Worm (Caenorhabditis elegans) whole organism, L4 larva: ENCODE data around the gene T05H4.4.

Experiments
- F26F4.8 ChIP-seq: fragments of 200-800 bp; sonication (Bioruptor generic); conservative IDR thresholded peaks from 2 replicates; pipeline ENCODE4 v1.3.6; 2022; ENCODE audit warnings: missing genetic modification characterization, missing compliant biosample characterization
- R02D3.7 ChIP-seq: fragments of 150-350 bp; sonication (generic microtip); optimal IDR thresholded peaks from 3 replicates; lab custom pipeline; 2014; ENCODE audit warnings: missing biosample characterization, missing genetic modification characterization
- T26A8.4 ChIP-seq: fragments of 200-800 bp; sonication (Bioruptor generic); IDR thresholded peaks from 2 replicates; pipeline ENCODE4 v1.3.6; 2022; ENCODE audit warnings: missing genetic modification characterization, missing compliant biosample characterization
- aha-1 ChIP-seq: fragments of 150-350 bp; peaks from one replicate; lab custom pipeline; 2014; ENCODE audit warnings: missing biosample characterization, missing genetic modification characterization
- aly-2 ChIP-seq: sonication (generic microtip); optimal IDR thresholded peaks from 2 replicates; lab custom pipeline; 2018; ENCODE audit warnings: missing biosample characterization, missing genetic modification characterization
- attf-4 ChIP-seq: sonication (generic microtip); optimal IDR thresholded peaks from 3 replicates; lab custom pipeline; 2017; ENCODE audit warnings: missing biosample characterization, missing genetic modification characterization
- ceh-62 ChIP-seq: sonication (generic microtip); optimal IDR thresholded peaks from 2 replicates; lab custom pipeline; 2017; ENCODE audit warnings: missing biosample characterization, missing genetic modification characterization
- ces-1 ChIP-seq: fragments of 150-350 bp; sonication (generic microtip); optimal IDR thresholded peaks from 4 replicates; lab custom pipeline; 2014; ENCODE audit warnings: missing biosample characterization, missing genetic modification reagents, missing genetic modification characterization
- daf-16 ChIP-seq, 3 experiments: sonication (generic microtip); optimal IDR thresholded peaks; 2 replicates each; lab custom pipeline; 2016 to 2017; ENCODE audit warnings: missing genetic modification characterization in 3 of 3, missing genetic modification reagents in 3 of 3, mild to moderate bottlenecking in 2 of 3, missing compliant biosample characterization in 2 of 3, missing biosample characterization in 1 of 3, moderate library complexity in 1 of 3
- daf-19 ChIP-seq: fragments of 200-800 bp; sonication (Bioruptor generic); conservative IDR thresholded peaks from 2 replicates; pipeline ENCODE4 v1.3.6; 2022; ENCODE audit warnings: missing genetic modification characterization, missing compliant biosample characterization
- daf-8 ChIP-seq: fragments of 200-800 bp; sonication (Bioruptor generic); IDR thresholded peaks from 2 replicates; pipeline ENCODE4 v1.3.6; 2022; ENCODE audit warnings: missing genetic modification characterization, missing compliant biosample characterization
- dmd-6 ChIP-seq: fragments of 200-800 bp; sonication (Bioruptor generic); IDR thresholded peaks from 2 replicates; pipeline ENCODE4 v1.3.6; 2022; ENCODE audit warnings: missing genetic modification reagents, missing genetic modification characterization, missing compliant biosample characterization
- dve-1 ChIP-seq: sonication (generic microtip); optimal IDR thresholded peaks from 2 replicates; lab custom pipeline; 2017; ENCODE audit warnings: antibody characterized with exemption, mild to moderate bottlenecking, missing genetic modification characterization, missing compliant biosample characterization; ENCODE audit not compliant: insufficient read depth
- egl-43 ChIP-seq: fragments of 200-800 bp; sonication (Bioruptor generic); IDR thresholded peaks from 2 replicates; pipeline ENCODE4 v1.3.6; 2022; ENCODE audit warnings: missing genetic modification reagents, missing genetic modification characterization, missing compliant biosample characterization
- gei-8 ChIP-seq: fragments of 200-800 bp; sonication (Bioruptor generic); optimal IDR thresholded peaks from 2 replicates; lab custom pipeline; 2018; ENCODE audit warnings: mild to moderate bottlenecking, missing genetic modification characterization, missing compliant biosample characterization
- hif-1 ChIP-seq, 2 experiments: sonication (generic microtip); optimal IDR thresholded peaks; 2 replicates each; lab custom pipeline; 2016 to 2017; ENCODE audit warnings: missing compliant biosample characterization in 2 of 2, missing genetic modification characterization in 2 of 2, missing genetic modification reagents in 2 of 2, missing genotype in 2 of 2, mild to moderate bottlenecking in 1 of 2
- hlh-11 ChIP-seq: fragments of 200-800 bp; sonication (Bioruptor generic); optimal IDR thresholded peaks from 2 replicates; lab custom pipeline; 2018; ENCODE audit warnings: mild to moderate bottlenecking, missing genetic modification characterization, missing compliant biosample characterization
- hlh-30 ChIP-seq: sonication (generic microtip); optimal IDR thresholded peaks from 2 replicates; lab custom pipeline; 2017; ENCODE audit warnings: antibody characterized with exemption, mild to moderate bottlenecking, missing genetic modification characterization, missing compliant biosample characterization; ENCODE audit not compliant: insufficient read depth
- jun-1 ChIP-seq: fragments of 150-350 bp; optimal IDR thresholded peaks from 2 replicates; lab custom pipeline; 2014; ENCODE audit warnings: missing biosample characterization, missing genetic modification reagents, missing genetic modification characterization
- lin-1 ChIP-seq: fragments of 200-800 bp; sonication (Bioruptor generic); IDR thresholded peaks from 2 replicates; pipeline ENCODE4 v1.3.6; 2022; ENCODE audit warnings: missing genetic modification reagents, missing genetic modification characterization, missing compliant biosample characterization
- lin-39 ChIP-seq: fragments of 150-350 bp; optimal IDR thresholded peaks from 2 replicates; lab custom pipeline; 2014; ENCODE audit warnings: missing biosample characterization, missing genetic modification reagents, missing genetic modification characterization
- madf-9 ChIP-seq: fragments of 200-800 bp; sonication (Bioruptor generic); conservative IDR thresholded peaks from 2 replicates; pipeline ENCODE4 v1.3.6; 2022; ENCODE audit warnings: missing genetic modification reagents, missing genetic modification characterization, missing compliant biosample characterization
- mdl-1 ChIP-seq, 2 experiments: fragments of 150-350 bp in 1 of 2; sonication (generic microtip) in 1 of 2; optimal IDR thresholded peaks; 2 replicates each; lab custom pipeline; 2014 to 2017; ENCODE audit warnings: missing biosample characterization in 2 of 2, missing genetic modification characterization in 2 of 2
- mep-1 ChIP-seq: fragments of 150-350 bp; sonication (generic microtip); optimal IDR thresholded peaks from 3 replicates; lab custom pipeline; 2014; ENCODE audit warnings: missing biosample characterization, missing genetic modification characterization
- nhr-11 ChIP-seq: fragments of 150-350 bp; optimal IDR thresholded peaks from 2 replicates; lab custom pipeline; 2014; ENCODE audit warnings: missing biosample characterization, missing genetic modification characterization
- nhr-111 ChIP-seq: fragments of 200-800 bp; sonication (Bioruptor generic); optimal IDR thresholded peaks from 2 replicates; lab custom pipeline; 2018; ENCODE audit warnings: mild to moderate bottlenecking, missing genetic modification characterization, missing compliant biosample characterization
- nhr-237 ChIP-seq: sonication (generic microtip); optimal IDR thresholded peaks from 2 replicates; lab custom pipeline; 2017; ENCODE audit warnings: missing biosample characterization, missing genetic modification characterization
- nhr-28 ChIP-seq: fragments of 150-350 bp; optimal IDR thresholded peaks from 2 replicates; lab custom pipeline; 2014; ENCODE audit warnings: missing biosample characterization, missing genetic modification characterization
- nhr-41 ChIP-seq: fragments of 200-800 bp; sonication (Bioruptor generic); IDR thresholded peaks from 2 replicates; pipeline ENCODE4 v1.3.6; 2022; ENCODE audit warnings: missing genetic modification reagents, missing genetic modification characterization, missing compliant biosample characterization
- nhr-42 ChIP-seq: fragments of 200-800 bp; sonication (Bioruptor generic); IDR thresholded peaks from 2 replicates; pipeline ENCODE4 v1.3.6; 2022; ENCODE audit warnings: missing genetic modification characterization, missing compliant biosample characterization
- nhr-6 ChIP-seq: fragments of 150-350 bp; optimal IDR thresholded peaks from 2 replicates; lab custom pipeline; 2014; ENCODE audit warnings: missing biosample characterization, missing genetic modification characterization
- nhr-77 ChIP-seq: fragments of 150-350 bp; optimal IDR thresholded peaks from 2 replicates; lab custom pipeline; 2014; ENCODE audit warnings: missing biosample characterization, missing genetic modification characterization
- pha-4 ChIP-seq, 2 experiments: fragments of 150-350 bp in 1 of 2; fragments of 200-800 bp in 1 of 2; sonication (Bioruptor generic) in 1 of 2; IDR thresholded peaks in 1 of 2; optimal IDR thresholded peaks in 1 of 2; 2 replicates each; pipeline versions ENCODE4 v1.3.6 to Lab custom; 2014 to 2022; ENCODE audit warnings: missing genetic modification characterization in 2 of 2, missing genetic modification reagents in 2 of 2, missing biosample characterization in 1 of 2, missing compliant biosample characterization in 1 of 2
- pqm-1 ChIP-seq: sonication (generic microtip); optimal IDR thresholded peaks from 2 replicates; lab custom pipeline; 2017; ENCODE audit warnings: missing biosample characterization, missing genetic modification characterization
- saeg-2 ChIP-seq: fragments of 200-800 bp; sonication (Bioruptor generic); IDR thresholded peaks from 2 replicates; pipeline ENCODE4 v1.3.6; 2022; ENCODE audit warnings: missing genetic modification reagents, missing genetic modification characterization, missing compliant biosample characterization
- skn-1 ChIP-seq: fragments of 150-350 bp; optimal IDR thresholded peaks from 2 replicates; lab custom pipeline; 2014; ENCODE audit warnings: missing biosample characterization, missing genetic modification characterization
- snpc-1.2 ChIP-seq: fragments of 200-800 bp; sonication (Bioruptor generic); IDR thresholded peaks from 2 replicates; pipeline ENCODE4 v1.3.6; 2022; ENCODE audit warnings: missing genetic modification reagents, missing genetic modification characterization, missing compliant biosample characterization
- snpc-4 ChIP-seq: fragments of 150-350 bp; optimal IDR thresholded peaks from 2 replicates; lab custom pipeline; 2014; ENCODE audit warnings: missing biosample characterization, missing genetic modification characterization
- spr-1 ChIP-seq: sonication (generic microtip); optimal IDR thresholded peaks from 2 replicates; lab custom pipeline; 2016; ENCODE audit warnings: mild to moderate bottlenecking, missing genetic modification characterization, missing compliant biosample characterization
- tag-97 ChIP-seq: fragments of 200-800 bp; sonication (Bioruptor generic); IDR thresholded peaks from 2 replicates; pipeline ENCODE4 v1.3.6; 2022; ENCODE audit warnings: missing genetic modification characterization, missing compliant biosample characterization
- tra-1 ChIP-seq: fragments of 200-800 bp; sonication (Bioruptor generic); IDR thresholded peaks from 2 replicates; pipeline ENCODE4 v1.3.6; 2022; ENCODE audit warnings: missing genetic modification reagents, missing genetic modification characterization, missing compliant biosample characterization
- unc-130 ChIP-seq: sonication (generic microtip); optimal IDR thresholded peaks from 2 replicates; lab custom pipeline; 2016; ENCODE audit warnings: missing genetic modification reagents, missing genetic modification characterization, missing compliant biosample characterization
- unc-39 ChIP-seq: sonication (generic microtip); optimal IDR thresholded peaks from 2 replicates; lab custom pipeline; 2017; ENCODE audit warnings: missing biosample characterization, missing genetic modification characterization
- unc-62 ChIP-seq, 3 experiments: fragments of 150-350 bp in 1 of 3; sonication (generic microtip); optimal IDR thresholded peaks in 2 of 3; peaks in 1 of 3; 1 replicate in 1 of 3; 2 replicates in 2 of 3; lab custom pipeline; 2014 to 2017; ENCODE audit warnings: missing biosample characterization in 3 of 3, missing genetic modification characterization in 3 of 3, missing genetic modification reagents in 3 of 3, missing genotype in 1 of 3
- zip-2 ChIP-seq: fragments of 150-350 bp; optimal IDR thresholded peaks from 2 replicates; lab custom pipeline; 2014; ENCODE audit warnings: missing biosample characterization, missing genetic modification characterization
- ztf-11 ChIP-seq: fragments of 150-350 bp; optimal IDR thresholded peaks from 2 replicates; lab custom pipeline; 2014; ENCODE audit warnings: missing biosample characterization, missing genetic modification characterization
- ztf-7 ChIP-seq: fragments of 150-350 bp; optimal IDR thresholded peaks from 2 replicates; lab custom pipeline; 2014; ENCODE audit warnings: missing biosample characterization, missing genetic modification characterization

T05H4.4 gene

DNA sequence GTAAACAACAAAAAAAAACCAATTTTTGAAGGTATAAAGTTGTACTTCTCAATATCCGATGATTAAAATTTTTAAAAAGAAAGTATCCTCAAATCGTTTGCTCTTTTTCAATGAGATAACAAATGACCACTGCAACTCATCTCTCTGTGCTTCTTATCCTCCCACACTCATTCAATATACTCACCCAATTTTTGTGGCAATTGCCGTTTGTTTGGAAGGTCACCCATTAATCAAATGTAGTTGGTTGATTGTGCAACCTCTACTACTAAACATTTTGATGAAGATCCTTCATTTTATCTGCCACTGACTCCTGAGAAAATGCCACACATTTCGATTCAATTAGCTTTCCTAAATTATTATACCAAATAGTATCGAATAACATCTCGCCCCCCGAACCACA is 29.0 kb downstream of the T05H4.4 start:
- no peak for TF ChIP-seq nhr-42 (GFP tag; lab: Robert Waterston, UW)

DNA sequence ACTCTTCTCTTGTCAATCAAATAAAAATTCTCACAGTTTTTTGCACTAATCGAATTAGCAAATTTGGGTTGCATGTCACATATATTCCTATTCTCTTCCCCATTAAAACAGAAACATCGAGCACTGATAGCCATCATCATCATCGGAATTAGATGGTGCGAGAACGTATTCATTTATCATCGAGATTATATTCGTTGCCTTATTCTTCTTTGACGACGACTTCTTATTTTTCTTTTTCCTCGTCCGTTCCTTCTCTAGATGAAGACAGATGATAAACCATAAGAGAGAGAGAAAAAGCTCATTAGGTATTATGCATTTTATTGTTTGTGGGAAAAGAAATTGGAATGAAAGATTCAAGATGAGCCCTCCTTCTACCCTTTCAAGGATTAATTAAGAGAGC is 32.5 kb downstream of the T05H4.4 start:
- TF ChIP-seq skn-1 (tag; lab: Kevin White, UChicago) (no peak), unc-62 (GFP tag; optimal IDR thresholded peaks at IDR 0.05 in 1 of 2; lab: Kevin White, UChicago) (peak in 1 of 2 experiments; percentile 4), unc-62 (tag; optimal IDR thresholded peaks at IDR 0.05; lab: Kevin White, UChicago) (no peak), ceh-62 (tag; lab: Kevin White, UChicago) (no peak), nhr-77 (tag; lab: Kevin White, UChicago) (no peak), nhr-28 (no peak)

ce11 chrV:6476026-6476425 is 37.3 kb downstream of the T05H4.4 start:
- no peak for TF ChIP-seq aha-1 (tag; lab: Kevin White, UChicago)
- no peak for TF ChIP-seq jun-1
- no peak for TF ChIP-seq daf-16 (GFP tag; optimal IDR thresholded peaks at IDR 0.05; lab: Kevin White, UChicago)
- TF ChIP-seq daf-16 (tag; optimal IDR thresholded peaks at IDR 0.05; lab: Kevin White, UChicago): peak; percentile 77
- peak; percentile 46; the same call in 1 of the 2 replicates for TF ChIP-seq lin-1
- TF ChIP-seq snpc-4 (tag; lab: Kevin White, UChicago): no peak
- no peak for TF ChIP-seq pha-4 (GFP tag; IDR thresholded peaks at IDR 0.05; lab: Robert Waterston, UW)
- TF ChIP-seq pha-4 (tag; optimal IDR thresholded peaks at IDR 0.05; lab: Kevin White, UChicago): no peak
- no peak for TF ChIP-seq aly-2 (tag; lab: Kevin White, UChicago)
- peak; percentile 61 for TF ChIP-seq hlh-11 (tag; lab: Kevin White, UChicago)
- TF ChIP-seq nhr-28: peak; percentile 72
- TF ChIP-seq zip-2 (tag; lab: Kevin White, UChicago): no peak
- TF ChIP-seq tra-1: no peak
- TF ChIP-seq hif-1 (tag; optimal IDR thresholded peaks at IDR 0.05; lab: Kevin White, UChicago): no peak
- peak; percentile 83 for TF ChIP-seq dve-1
- TF ChIP-seq ces-1 (GFP tag; lab: Kevin White, UChicago): no peak
- no peak for TF ChIP-seq unc-130 (GFP tag; lab: Kevin White, UChicago)
- TF ChIP-seq mdl-1 (tag; optimal IDR thresholded peaks at IDR 0.05; lab: Kevin White, UChicago): no peak
- no peak for TF ChIP-seq nhr-237 (tag; lab: Kevin White, UChicago)
- TF ChIP-seq daf-8: no peak
- TF ChIP-seq ztf-7: no peak
- TF ChIP-seq nhr-41 (GFP tag; lab: Robert Waterston, UW): no peak
- no peak for TF ChIP-seq R02D3.7
- TF ChIP-seq dmd-6 (GFP tag; lab: Robert Waterston, UW): peak; percentile 60
- no peak for TF ChIP-seq snpc-1.2 (GFP tag; lab: Robert Waterston, UW)
- TF ChIP-seq madf-9: no peak
- TF ChIP-seq lin-39: no peak
- peak; percentile 90 for TF ChIP-seq pqm-1 (tag; lab: Kevin White, UChicago)
- no peak for TF ChIP-seq egl-43 (GFP tag; lab: Robert Waterston, UW)
- TF ChIP-seq nhr-6 (tag; lab: Kevin White, UChicago): no peak
- no peak for TF ChIP-seq T26A8.4 (GFP tag; lab: Robert Waterston, UW)
- peak; percentile 18 for TF ChIP-seq mep-1 (tag; lab: Kevin White, UChicago)
- TF ChIP-seq attf-4 (tag; lab: Kevin White, UChicago): no peak
- TF ChIP-seq saeg-2: no peak
- no peak for TF ChIP-seq unc-39 (tag; lab: Kevin White, UChicago)
- no peak for TF ChIP-seq hlh-30 (tag; lab: Kevin White, UChicago)
- no peak for TF ChIP-seq ztf-11 (tag; lab: Kevin White, UChicago)
- peak; percentile 43 for TF ChIP-seq nhr-77 (tag; lab: Kevin White, UChicago)
- TF ChIP-seq gei-8: no peak
- no peak for TF ChIP-seq nhr-42 (GFP tag; lab: Robert Waterston, UW)
- TF ChIP-seq daf-19 (GFP tag; lab: Robert Waterston, UW): no peak
- TF ChIP-seq tag-97 (GFP tag; lab: Robert Waterston, UW): no peak
- TF ChIP-seq F26F4.8 (GFP tag; lab: Robert Waterston, UW): no peak
- TF ChIP-seq nhr-11: no peak
- no peak for TF ChIP-seq spr-1
- no peak for TF ChIP-seq nhr-111 (GFP tag; lab: Kevin White, UChicago)
- no peak for TF ChIP-seq unc-62 (GFP tag; optimal IDR thresholded peaks at IDR 0.05 in 1 of 2; lab: Kevin White, UChicago)
- no peak for TF ChIP-seq unc-62 (tag; optimal IDR thresholded peaks at IDR 0.05; lab: Kevin White, UChicago)
